Fruit fly (Drosophila melanogaster): ENCODE results near the gene tadr.

DNA sequence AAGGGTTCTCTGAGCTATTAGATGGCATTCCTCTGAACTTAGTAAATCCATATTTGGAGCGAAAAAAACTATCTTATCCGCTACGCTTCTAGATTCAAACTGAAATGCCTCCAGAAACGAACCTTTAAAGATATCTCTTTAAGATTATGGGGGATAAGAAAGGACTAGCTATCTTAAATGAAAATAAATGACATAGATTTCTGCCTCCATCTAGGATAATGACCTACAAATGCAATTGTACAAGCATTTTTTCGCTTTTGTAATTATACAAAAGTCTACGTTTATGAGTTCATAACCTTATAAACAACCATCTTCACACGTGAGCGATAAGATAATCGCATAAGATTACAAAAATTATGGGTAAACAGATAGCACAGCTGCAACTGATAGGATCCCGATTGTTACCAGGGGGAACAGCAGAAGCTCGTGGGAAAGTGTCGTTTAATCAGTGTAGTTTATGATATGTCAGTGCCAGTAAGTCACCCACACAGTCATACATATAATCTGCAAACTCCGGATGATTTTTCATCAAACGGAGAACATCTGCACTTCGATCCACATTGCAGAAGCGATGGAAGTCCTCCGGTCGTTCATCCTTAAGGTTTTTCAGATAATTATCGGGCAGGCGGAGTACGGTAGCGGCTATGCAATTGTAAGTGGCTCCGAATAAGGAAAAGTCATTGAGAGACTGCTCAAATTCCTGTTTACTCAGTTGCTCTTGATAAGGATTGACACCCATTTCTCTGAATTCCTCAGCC, 7.4 kb downstream of the tadr start, which contains the start of gene CG33511:
- TF ChIP-seq salr (GFP tag; optimal IDR thresholded peaks at IDR 0.05) (no peak), Sox14 (GFP tag; optimal IDR thresholded peaks at IDR 0.05) (no peak), CG11902 (GFP tag; optimal IDR thresholded peaks at IDR 0.05) (no peak), fd85E (GFP tag; optimal IDR thresholded peaks at IDR 0.05) (no peak), CG16779 (tag; optimal IDR thresholded peaks at IDR 0.05) (no peak), CG6854 (GFP tag; optimal IDR thresholded peaks at IDR 0.05) (no peak), CG8632 (GFP tag; optimal IDR thresholded peaks at IDR 0.05) (no peak)
